Worm (Caenorhabditis elegans) whole organism, L2 larva: ENCODE data around the gene F43C11.7.

Source experiments
- C34F6.9 ChIP-seq: fragments of 150-350 bp; optimal IDR thresholded peaks from 2 replicates; lab custom pipeline; 2014; ENCODE audit warnings: missing biosample characterization, missing genetic modification characterization
- ama-1 ChIP-seq: fragments of 150-350 bp; optimal IDR thresholded peaks from 2 replicates; lab custom pipeline; 2018; ENCODE audit warnings: inconsistent platforms
- ceh-82 ChIP-seq: fragments of 150-350 bp; optimal IDR thresholded peaks from 2 replicates; lab custom pipeline; 2014; ENCODE audit warnings: missing biosample characterization, missing genetic modification characterization
- fos-1 ChIP-seq: fragments of 150-350 bp; optimal IDR thresholded peaks from 2 replicates; lab custom pipeline; 2014; ENCODE audit warnings: missing biosample characterization, missing genetic modification characterization
- lin-13 ChIP-seq: fragments of 150-350 bp; optimal IDR thresholded peaks from 2 replicates; lab custom pipeline; 2014; ENCODE audit warnings: missing biosample characterization, missing genetic modification reagents, missing genetic modification characterization
- lsy-2 ChIP-seq, 2 experiments: fragments of 150-350 bp in 1 of 2; sonication (generic microtip) in 1 of 2; optimal IDR thresholded peaks; 2 replicates each; lab custom pipeline; 2014 to 2017; ENCODE audit warnings: missing biosample characterization in 2 of 2, missing genetic modification characterization in 2 of 2
- nhr-237 ChIP-seq: fragments of 150-350 bp; optimal IDR thresholded peaks from 2 replicates; lab custom pipeline; 2014; ENCODE audit warnings: missing biosample characterization, missing genetic modification characterization
- nhr-77 ChIP-seq: fragments of 150-350 bp; optimal IDR thresholded peaks from 2 replicates; lab custom pipeline; 2014; ENCODE audit warnings: missing biosample characterization, missing genetic modification characterization
- unc-62 ChIP-seq: fragments of 150-350 bp; optimal IDR thresholded peaks from 2 replicates; lab custom pipeline; 2014; ENCODE audit warnings: missing biosample characterization, missing genetic modification reagents, missing genetic modification characterization
- ztf-11 ChIP-seq: sonication (generic microtip); optimal IDR thresholded peaks from 2 replicates; lab custom pipeline; 2017; ENCODE audit warnings: missing biosample characterization, missing genetic modification characterization
- ztf-4 ChIP-seq: fragments of 150-350 bp; optimal IDR thresholded peaks from 2 replicates; lab custom pipeline; 2014; ENCODE audit warnings: missing biosample characterization, missing genetic modification characterization

ce11 chrII:2336177-2336576 is 480 bp downstream of the F43C11.7 start:
- TF ChIP-seq nhr-237 (tag; lab: Kevin White, UChicago) (no peak), unc-62 (GFP tag; lab: Kevin White, UChicago) (no peak), ama-1 (no peak), nhr-77 (tag; lab: Kevin White, UChicago) (no peak), ztf-11 (tag; lab: Kevin White, UChicago) (no peak), lsy-2 (tag; optimal IDR thresholded peaks at IDR 0.05; lab: Kevin White, UChicago) (no peak), ztf-4 (no peak), C34F6.9 (tag; lab: Kevin White, UChicago) (no peak), lin-13 (no peak), ceh-82 (no peak), fos-1 (tag; lab: Kevin White, UChicago) (no peak)
